Worm (Caenorhabditis elegans) whole organism, mixed stage, embryonic: ENCODE data around the gene F58G1.2.
A peak's percentile ranks its signal among the peaks of the same experiment; 100 is the strongest.

Source experiments
- M03D4.4 ChIP-seq: sonication (generic microtip); optimal IDR thresholded peaks from 2 replicates; lab custom pipeline; 2017; ENCODE audit warnings: mild to moderate bottlenecking, missing genetic modification characterization, missing compliant biosample characterization
- bed-3 ChIP-seq: fragments of 200-800 bp; sonication (Bioruptor generic); optimal IDR thresholded peaks from 3 replicates; lab custom pipeline; 2018; ENCODE audit warnings: mild to moderate bottlenecking, missing genetic modification characterization, moderate library complexity, missing compliant biosample characterization
- blmp-1 ChIP-seq: fragments of 150-350 bp; optimal IDR thresholded peaks from 2 replicates; lab custom pipeline; 2014; ENCODE audit warnings: missing biosample characterization, missing genetic modification characterization
- ceh-39 ChIP-seq: fragments of 150-350 bp; optimal IDR thresholded peaks from 2 replicates; lab custom pipeline; 2014; ENCODE audit warnings: missing biosample characterization, missing genetic modification characterization
- ceh-43 ChIP-seq: fragments of 200-800 bp; sonication (Bioruptor generic); optimal IDR thresholded peaks from 2 replicates; lab custom pipeline; 2018; ENCODE audit warnings: mild to moderate bottlenecking, missing genetic modification characterization, moderate library complexity, missing compliant biosample characterization
- ceh-83 ChIP-seq: fragments of 200-800 bp; sonication (Bioruptor generic); optimal IDR thresholded peaks from 2 replicates; lab custom pipeline; 2018; ENCODE audit warnings: mild to moderate bottlenecking, missing genetic modification characterization, missing compliant biosample characterization
- ces-1 ChIP-seq: fragments of 150-350 bp; optimal IDR thresholded peaks from 2 replicates; lab custom pipeline; 2014; ENCODE audit warnings: missing biosample characterization, missing genetic modification reagents, missing genetic modification characterization
- cnd-1 ChIP-seq: fragments of 200-800 bp; sonication (Bioruptor generic); optimal IDR thresholded peaks from 2 replicates; lab custom pipeline; 2018; ENCODE audit warnings: mild to moderate bottlenecking, missing genetic modification characterization, missing compliant biosample characterization
- drap-1 ChIP-seq: fragments of 200-800 bp; sonication (Bioruptor generic); optimal IDR thresholded peaks from 3 replicates; lab custom pipeline; 2018; ENCODE audit warnings: mild to moderate bottlenecking, missing genetic modification characterization, missing compliant biosample characterization
- elt-1 ChIP-seq: sonication (generic microtip); optimal IDR thresholded peaks from 2 replicates; lab custom pipeline; 2017; ENCODE audit warnings: missing genetic modification characterization, mild to moderate bottlenecking, missing compliant biosample characterization, antibody characterized with exemption, moderate library complexity, borderline replicate concordance; ENCODE audit not compliant: insufficient read depth
- elt-3 ChIP-seq: fragments of 150-350 bp; optimal IDR thresholded peaks from 2 replicates; lab custom pipeline; 2014; ENCODE audit warnings: missing biosample characterization, missing genetic modification characterization
- flh-1 ChIP-seq: fragments of 200-800 bp; sonication (Bioruptor generic); optimal IDR thresholded peaks from 2 replicates; lab custom pipeline; 2018; ENCODE audit warnings: mild to moderate bottlenecking, missing genetic modification characterization, moderate library complexity, missing compliant biosample characterization
- ham-2 ChIP-seq: fragments of 200-800 bp; sonication (Bioruptor generic); optimal IDR thresholded peaks from 2 replicates; lab custom pipeline; 2018; ENCODE audit warnings: mild to moderate bottlenecking, missing genetic modification characterization, missing compliant biosample characterization
- hlh-1 ChIP-seq: fragments of 150-350 bp; optimal IDR thresholded peaks from 2 replicates; lab custom pipeline; 2014; ENCODE audit warnings: missing biosample characterization, missing genetic modification reagents, missing genetic modification characterization
- lin-13 ChIP-seq: fragments of 150-350 bp; optimal IDR thresholded peaks from 2 replicates; lab custom pipeline; 2014; ENCODE audit warnings: missing biosample characterization, missing genetic modification characterization
- lin-32 ChIP-seq: fragments of 200-800 bp; sonication (Bioruptor generic); optimal IDR thresholded peaks from 2 replicates; lab custom pipeline; 2018; ENCODE audit warnings: mild to moderate bottlenecking, missing genetic modification characterization, missing compliant biosample characterization
- lsy-2 ChIP-seq: fragments of 150-350 bp; optimal IDR thresholded peaks from 2 replicates; lab custom pipeline; 2014; ENCODE audit warnings: missing biosample characterization, missing genetic modification characterization
- mab-5 ChIP-seq: fragments of 150-350 bp; optimal IDR thresholded peaks from 2 replicates; lab custom pipeline; 2014; ENCODE audit warnings: missing biosample characterization, missing genetic modification characterization
- mep-1 ChIP-seq: fragments of 150-350 bp; optimal IDR thresholded peaks from 2 replicates; lab custom pipeline; 2017; ENCODE audit warnings: missing biosample characterization, missing genetic modification reagents, missing genetic modification characterization, inconsistent platforms
- mls-2 ChIP-seq: sonication (generic microtip); optimal IDR thresholded peaks from 2 replicates; lab custom pipeline; 2016; ENCODE audit warnings: mild to moderate bottlenecking, missing genetic modification characterization, moderate library complexity, missing compliant biosample characterization
- nhr-12 ChIP-seq: fragments of 150-350 bp; optimal IDR thresholded peaks from 2 replicates; lab custom pipeline; 2014; ENCODE audit warnings: missing biosample characterization, missing genetic modification characterization
- nhr-2 ChIP-seq: fragments of 150-350 bp; optimal IDR thresholded peaks from 2 replicates; lab custom pipeline; 2014; ENCODE audit warnings: missing biosample characterization, missing genetic modification characterization
- nhr-237 ChIP-seq: fragments of 150-350 bp; optimal IDR thresholded peaks from 2 replicates; lab custom pipeline; 2014; ENCODE audit warnings: missing biosample characterization, missing genetic modification characterization
- nhr-28 ChIP-seq: fragments of 150-350 bp; optimal IDR thresholded peaks from 2 replicates; lab custom pipeline; 2014; ENCODE audit warnings: missing biosample characterization, missing genetic modification characterization
- nhr-76 ChIP-seq: sonication (generic microtip); optimal IDR thresholded peaks from 2 replicates; lab custom pipeline; 2017; ENCODE audit warnings: missing biosample characterization, missing genetic modification characterization
- pha-4 ChIP-seq: fragments of 150-350 bp; optimal IDR thresholded peaks from 2 replicates; lab custom pipeline; 2018; ENCODE audit warnings: missing biosample characterization, missing genetic modification reagents, missing genetic modification characterization
- sem-2 ChIP-seq: fragments of 200-800 bp; sonication (Bioruptor generic); optimal IDR thresholded peaks from 2 replicates; lab custom pipeline; 2018; ENCODE audit warnings: mild to moderate bottlenecking, missing genetic modification characterization, missing compliant biosample characterization
- snpc-4 ChIP-seq: fragments of 150-350 bp; optimal IDR thresholded peaks from 2 replicates; lab custom pipeline; 2014; ENCODE audit warnings: missing biosample characterization, missing genetic modification characterization
- sptf-1 ChIP-seq: sonication (generic microtip); optimal IDR thresholded peaks from 2 replicates; lab custom pipeline; 2017; ENCODE audit warnings: mild to moderate bottlenecking, missing genetic modification characterization, moderate library complexity, missing compliant biosample characterization
- tbx-8 ChIP-seq: fragments of 200-800 bp; sonication (Bioruptor generic); optimal IDR thresholded peaks from 2 replicates; lab custom pipeline; 2018; ENCODE audit warnings: mild to moderate bottlenecking, missing genetic modification characterization, moderate library complexity, missing compliant biosample characterization
- unc-120 ChIP-seq: sonication (generic microtip); optimal IDR thresholded peaks from 2 replicates; lab custom pipeline; 2017; ENCODE audit warnings: missing genetic modification characterization, missing compliant biosample characterization; ENCODE audit not compliant: poor library complexity, severe bottlenecking
- unc-39 ChIP-seq: fragments of 150-350 bp; optimal IDR thresholded peaks from 2 replicates; lab custom pipeline; 2014; ENCODE audit warnings: missing biosample characterization, missing genetic modification characterization
- unc-62 ChIP-seq: fragments of 150-350 bp; optimal IDR thresholded peaks from 2 replicates; lab custom pipeline; 2014; ENCODE audit warnings: missing biosample characterization, missing genetic modification reagents, missing genetic modification characterization
- zip-8 ChIP-seq: fragments of 150-350 bp; optimal IDR thresholded peaks from 2 replicates; lab custom pipeline; 2014; ENCODE audit warnings: missing biosample characterization, missing genetic modification characterization
- ztf-11 ChIP-seq: fragments of 150-350 bp; optimal IDR thresholded peaks from 2 replicates; lab custom pipeline; 2014; ENCODE audit warnings: missing biosample characterization, missing genetic modification characterization

Gene F58G1.2

DNA sequence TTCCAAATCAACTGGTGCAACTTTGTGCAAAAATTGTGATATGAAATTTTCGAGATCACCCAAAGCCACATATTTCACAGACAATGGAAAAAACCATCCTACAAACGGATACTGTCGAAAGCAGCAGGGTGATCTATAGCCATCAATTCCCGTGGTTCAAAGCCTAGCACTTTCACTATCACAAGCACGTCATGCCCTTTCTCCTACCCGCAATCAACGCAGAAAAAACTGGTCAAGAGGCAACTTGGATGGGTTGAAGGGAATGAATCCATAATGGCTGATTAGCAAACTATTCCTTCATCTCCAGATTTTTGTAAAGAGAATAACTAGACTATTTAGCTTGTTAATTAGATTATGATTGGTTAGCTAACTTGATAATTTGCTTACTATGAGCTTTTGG is 42.9 kb upstream of the F58G1.2 start:
- no peak for TF ChIP-seq lsy-2 (tag; lab: Kevin White, UChicago)
- TF ChIP-seq zip-8 (tag; lab: Kevin White, UChicago) = no peak
- no peak for TF ChIP-seq ceh-43 (GFP tag; lab: Kevin White, UChicago)
- TF ChIP-seq, all 35 proteins: peak for 0

DNA sequence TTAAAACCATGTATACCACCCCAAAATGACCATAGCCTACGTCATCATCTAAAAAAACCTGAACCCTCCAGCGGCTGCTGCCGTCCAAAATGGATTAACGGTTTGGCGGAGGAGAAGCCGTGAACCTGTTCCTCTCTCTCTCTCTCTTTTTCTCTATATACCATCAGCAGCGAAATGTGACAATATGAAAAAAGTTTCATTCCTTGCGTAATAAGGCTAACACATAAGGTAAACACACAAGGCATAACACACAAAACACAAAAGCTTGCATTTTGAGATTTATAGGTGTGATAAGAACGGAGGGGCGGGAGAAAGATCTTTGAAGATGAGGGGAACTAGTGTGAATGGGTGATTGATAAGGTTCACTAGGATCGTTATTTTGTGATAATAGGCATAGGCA is 42.5 kb upstream of the F58G1.2 start:
- no peak for TF ChIP-seq flh-1 (GFP tag; lab: Kevin White, UChicago)
- TF ChIP-seq ceh-39 (tag; lab: Kevin White, UChicago) = no peak
- TF ChIP-seq, all 35 proteins: peak for 0

DNA sequence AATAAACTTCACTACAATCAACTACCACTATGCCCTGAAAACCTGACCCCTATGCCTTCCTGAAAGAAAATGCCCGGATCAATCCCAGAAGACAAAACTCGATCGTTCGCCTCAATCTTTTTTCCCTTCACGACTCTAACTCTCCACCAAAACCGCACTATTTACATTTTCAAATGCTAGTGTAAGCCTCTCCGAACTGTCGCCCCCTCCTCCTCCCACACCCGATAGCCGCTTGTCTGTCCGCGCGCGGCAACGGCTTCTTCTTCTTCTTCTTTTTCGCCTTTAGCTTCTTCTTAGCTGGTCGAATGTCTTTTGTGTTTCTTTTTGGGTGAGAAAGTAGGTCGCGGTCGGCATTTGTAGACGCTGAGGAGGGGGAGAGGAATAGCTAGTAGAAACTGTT is 41.4 kb upstream of the F58G1.2 start:
- TF ChIP-seq flh-1 (GFP tag; lab: Kevin White, UChicago) (no peak), ham-2 (peak; percentile 81)

DNA sequence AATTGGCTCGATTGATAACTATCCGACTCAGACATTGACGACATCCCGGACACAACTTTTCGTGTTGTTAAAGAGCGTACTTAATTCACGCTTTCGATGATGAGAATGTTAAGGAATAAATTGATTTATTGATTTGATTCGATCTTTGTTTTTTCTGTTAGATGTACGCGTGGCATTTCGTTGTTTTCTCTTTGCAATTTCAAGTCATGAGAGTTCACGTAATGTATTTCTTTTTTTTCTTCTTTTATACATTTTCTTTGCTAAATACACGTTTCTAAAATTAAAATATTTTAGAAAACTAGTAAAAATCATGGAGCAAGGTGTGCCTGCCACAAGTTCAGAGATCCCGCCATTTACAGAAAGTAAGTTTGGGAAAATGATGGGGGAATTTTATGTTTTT is 35.9 kb upstream of the F58G1.2 start, which contains the start of the genes Y38F1A.1 and Y38F1A.2:
TSS of gene Y38F1A.1 (minus strand) at position 101 of the 400 bp plus-strand sequence.
TSS of gene Y38F1A.2 (plus strand) at position 289 of the 400 bp plus-strand sequence.
- TF ChIP-seq ham-2 (no peak), nhr-12 (tag; lab: Kevin White, UChicago) (no peak), sem-2 (GFP tag; lab: Kevin White, UChicago) (no peak)
- TF ChIP-seq, all 35 proteins: peak for 0

DNA sequence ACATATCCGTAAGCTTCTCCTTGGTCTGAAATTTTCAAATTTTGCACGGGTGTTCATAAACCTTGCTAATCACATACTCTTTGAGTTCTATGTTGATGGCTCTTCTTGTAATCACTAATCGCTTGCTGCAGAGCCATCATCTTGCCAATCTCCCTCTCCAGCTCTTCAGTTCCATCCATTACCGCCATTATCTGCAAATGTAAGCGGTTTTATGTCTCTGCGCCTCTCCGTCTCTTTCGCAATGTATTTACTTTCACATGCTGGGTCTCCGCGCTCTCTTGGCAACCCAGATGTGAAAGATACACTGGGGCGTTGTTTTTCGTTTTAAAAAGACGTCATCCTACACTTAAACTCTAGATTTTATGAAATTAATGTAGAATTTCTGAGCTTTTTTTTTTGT is 34.5 kb upstream of the F58G1.2 start:
- TF ChIP-seq flh-1 (GFP tag; lab: Kevin White, UChicago) (no peak), elt-1 (tag; lab: Kevin White, UChicago) (peak; percentile 24), ces-1 (GFP tag; lab: Kevin White, UChicago) (peak; percentile 52), unc-39 (tag; lab: Kevin White, UChicago) (no peak), unc-120 (tag; lab: Kevin White, UChicago) (peak; percentile 54), hlh-1 (tag; lab: Kevin White, UChicago) (peak; percentile 1), unc-62 (GFP tag; lab: Kevin White, UChicago) (peak; percentile 34), lin-32 (GFP tag; lab: Kevin White, UChicago) (no peak), ham-2 (peak; percentile 77), lsy-2 (tag; lab: Kevin White, UChicago) (peak; percentile 24), pha-4 (peak; percentile 61)

ce11 chrII:12948158-12948557 is 29.3 kb upstream of the F58G1.2 start, which contains the start of gene F58G1.7:
Gene F58G1.7, minus strand, starts transcription at chrII:12948258.
- no peak for TF ChIP-seq nhr-237 (tag; lab: Kevin White, UChicago)
- TF ChIP-seq ham-2 = no peak

DNA sequence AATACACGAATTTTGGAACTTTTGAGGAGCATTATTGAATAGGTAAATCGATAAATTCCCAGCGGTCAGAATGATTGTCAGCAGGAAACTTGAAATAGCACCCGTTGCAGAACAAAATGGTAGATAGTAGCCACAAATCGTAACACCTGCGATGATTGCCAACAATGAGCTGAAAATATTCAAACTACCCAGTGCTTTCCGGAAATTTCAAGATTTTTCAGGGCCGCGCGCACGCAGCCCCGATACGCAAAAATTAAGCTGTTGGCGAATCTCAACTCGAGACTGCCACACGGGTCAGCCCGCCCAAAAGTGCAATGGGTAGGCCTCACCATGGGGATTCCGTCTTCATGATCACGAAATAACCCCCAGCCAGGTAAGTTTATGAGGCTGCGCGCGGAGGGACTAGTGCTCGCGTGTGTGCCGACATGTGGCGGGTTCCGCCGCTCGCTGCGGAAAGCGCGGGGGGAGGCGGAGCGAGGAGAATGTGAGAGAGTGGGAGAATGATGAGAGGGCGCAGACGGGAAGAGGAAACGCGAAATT is 25.8 kb upstream of the F58G1.2 start:
- TF ChIP-seq ceh-83 (GFP tag; lab: Kevin White, UChicago) (peak; percentile 71), ceh-43 (GFP tag; lab: Kevin White, UChicago) (peak; percentile 34), nhr-28 (no peak), snpc-4 (no peak), cnd-1 (tag; lab: Kevin White, UChicago) (peak; percentile 85), ceh-39 (tag; lab: Kevin White, UChicago) (peak; percentile 53), mep-1 (tag; lab: Kevin White, UChicago) (peak; percentile 57), nhr-237 (tag; lab: Kevin White, UChicago) (peak; percentile 1), ces-1 (GFP tag; lab: Kevin White, UChicago) (peak; percentile 21), pha-4 (peak; percentile 76), ham-2 (peak; percentile 69), elt-3 (peak; percentile 82), hlh-1 (tag; lab: Kevin White, UChicago) (no peak), mls-2 (tag; lab: Kevin White, UChicago) (peak; percentile 76), M03D4.4 (tag; lab: Kevin White, UChicago) (peak; percentile 77), drap-1 (GFP tag; lab: Kevin White, UChicago) (peak; percentile 79), ztf-11 (peak; percentile 29), tbx-8 (GFP tag; lab: Kevin White, UChicago) (peak; percentile 53), nhr-2 (no peak), unc-62 (GFP tag; lab: Kevin White, UChicago) (no peak), sem-2 (GFP tag; lab: Kevin White, UChicago) (peak; percentile 69), unc-39 (tag; lab: Kevin White, UChicago) (no peak), blmp-1 (no peak), flh-1 (GFP tag; lab: Kevin White, UChicago) (no peak), unc-120 (tag; lab: Kevin White, UChicago) (peak; percentile 52), lin-32 (GFP tag; lab: Kevin White, UChicago) (peak; percentile 30), bed-3 (GFP tag; lab: Kevin White, UChicago) (peak; percentile 61), nhr-76 (tag; lab: Kevin White, UChicago) (no peak), mab-5 (no peak), zip-8 (tag; lab: Kevin White, UChicago) (no peak), lin-13 (peak; percentile 89), nhr-12 (tag; lab: Kevin White, UChicago) (no peak), sptf-1 (tag; lab: Kevin White, UChicago) (peak; percentile 77)
